Worm (Caenorhabditis elegans) whole organism, L2 larva: ENCODE data around the gene Y50D7A.10.

ENCODE experiments used
- Y55F3AM.14 ChIP-seq: fragments of 200-800 bp; sonication (Bioruptor generic); optimal IDR thresholded peaks from 2 replicates; lab custom pipeline; 2018; ENCODE audit warnings: mild to moderate bottlenecking, missing genetic modification characterization, missing compliant biosample characterization
- ama-1 ChIP-seq: fragments of 150-350 bp; optimal IDR thresholded peaks from 2 replicates; lab custom pipeline; 2018; ENCODE audit warnings: inconsistent platforms
- dmd-4 ChIP-seq: sonication (generic microtip); optimal IDR thresholded peaks from 2 replicates; lab custom pipeline; 2017; ENCODE audit warnings: missing biosample characterization, missing genetic modification characterization
- fos-1 ChIP-seq: fragments of 150-350 bp; optimal IDR thresholded peaks from 2 replicates; lab custom pipeline; 2014; ENCODE audit warnings: missing biosample characterization, missing genetic modification characterization

- no peak for TF ChIP-seq ama-1 (lab: Kevin White, UChicago)
- no peak for TF ChIP-seq fos-1
- TF ChIP-seq Y55F3AM.14 (GFP tag; lab: Kevin White, UChicago), result no peak
- no peak for TF ChIP-seq dmd-4 (tag; lab: Kevin White, UChicago)
These were observed at the start of gene Y50D7A.10 for ce11 chrIII:315160-315559.
